Comparison of ENCODE assay signal across 4 fruit fly cellular contexts in genomic region chr3R:24276104-24277008, dm6.
TF ChIP-seq lines count a peak whose summit lies in the region.

Gene Orct (plus strand): TSS chr3R:24276260.

TF ChIP-seq in whole organism, adult, 20 proteins besides CTCF, POLR2A, EP300 and RAD21 (continued from another document):
- TF ChIP-seq CG11617 (GFP tag; optimal IDR thresholded peaks at IDR 0.05; lab: Kevin White, UChicago) = peak; percentile 95
- peak; percentile 91 for TF ChIP-seq kay (GFP tag; lab: Kevin White, UChicago; ENCODE audit: borderline replicate concordance)

TF ChIP-seq in whole organism, embryonic, 481 proteins besides CTCF, POLR2A, EP300 and RAD21 (continued from another document and continues in another):
- peak; percentile 49 for TF ChIP-seq pnt (GFP tag; optimal IDR thresholded peaks at IDR 0.05; lab: Kevin White, UChicago)
- TF ChIP-seq CG9215 (GFP tag; IDR thresholded peaks at IDR 0.05; lab: Robert Waterston, UW) = peak; percentile 76
- no peak for TF ChIP-seq MESR4 (GFP tag; optimal IDR thresholded peaks at IDR 0.05; lab: Kevin White, UChicago)
- TF ChIP-seq CG10431 (GFP tag; optimal IDR thresholded peaks at IDR 0.05; lab: Kevin White, UChicago) = peak; percentile 23
- TF ChIP-seq da (GFP tag; optimal IDR thresholded peaks at IDR 0.05; lab: Kevin White, UChicago) = peak; percentile 38
- no peak for TF ChIP-seq CG1792 (GFP tag; optimal IDR thresholded peaks at IDR 0.05; lab: Kevin White, UChicago)
- no peak for TF ChIP-seq CG2199 (GFP tag; IDR thresholded peaks at IDR 0.05; lab: Robert Waterston, UW)
- TF ChIP-seq vfl (GFP tag; optimal IDR thresholded peaks at IDR 0.05; lab: Kevin White, UChicago) = peak; percentile 21
- TF ChIP-seq Vsx1 (GFP tag; optimal IDR thresholded peaks at IDR 0.05; lab: Kevin White, UChicago) = peak; percentile 43
- peak; percentile 78 for TF ChIP-seq dysf (GFP tag; IDR thresholded peaks at IDR 0.05; lab: Robert Waterston, UW)
- TF ChIP-seq disco-r (GFP tag; optimal IDR thresholded peaks at IDR 0.05; lab: Kevin White, UChicago) = no peak
- TF ChIP-seq CG17829 (tag; optimal IDR thresholded peaks at IDR 0.05; lab: Kevin White, UChicago) = peak; percentile 63
- peak; percentile 62 for TF ChIP-seq fd96Cb (tag; optimal IDR thresholded peaks at IDR 0.05; lab: Kevin White, UChicago)
- TF ChIP-seq gfzf (GFP tag; optimal IDR thresholded peaks at IDR 0.05; lab: Kevin White, UChicago) = no peak
- peak; percentile 37 for TF ChIP-seq Atf-2 (GFP tag; optimal IDR thresholded peaks at IDR 0.05; lab: Kevin White, UChicago)
- TF ChIP-seq YL-1 (GFP tag; optimal IDR thresholded peaks at IDR 0.05; lab: Kevin White, UChicago) = peak; percentile 5
- TF ChIP-seq her (GFP tag; optimal IDR thresholded peaks at IDR 0.05; lab: Kevin White, UChicago) = peak; percentile 40
- TF ChIP-seq sqz (GFP tag; optimal IDR thresholded peaks at IDR 0.05; lab: Kevin White, UChicago) = peak; percentile 31
- peak; percentile 46 for TF ChIP-seq CG8359 (GFP tag; optimal IDR thresholded peaks at IDR 0.05; lab: Kevin White, UChicago; ENCODE audit: borderline replicate concordance)
- TF ChIP-seq bigmax (GFP tag; optimal IDR thresholded peaks at IDR 0.05; lab: Kevin White, UChicago) = no peak
- TF ChIP-seq fd102C (GFP tag; optimal IDR thresholded peaks at IDR 0.05; lab: Kevin White, UChicago) = no peak
- no peak for TF ChIP-seq hkb (optimal IDR thresholded peaks at IDR 0.05; lab: Kevin White, UChicago)
- peak; percentile 64 for TF ChIP-seq hkb (GFP tag; IDR thresholded peaks at IDR 0.05; lab: Robert Waterston, UW)
- TF ChIP-seq CG12744 (GFP tag; optimal IDR thresholded peaks at IDR 0.05; lab: Kevin White, UChicago) = peak; percentile 32
- TF ChIP-seq GATAe (GFP tag; conservative IDR thresholded peaks at IDR 0.05; lab: Robert Waterston, UW) = peak; percentile 85
- peak; percentile 79 for TF ChIP-seq CG12659 (GFP tag; optimal IDR thresholded peaks at IDR 0.05; lab: Kevin White, UChicago)
- TF ChIP-seq hb (GFP tag; IDR thresholded peaks at IDR 0.05; lab: Robert Waterston, UW; ENCODE audit: partially characterized antibody) = no peak
- TF ChIP-seq sens (GFP tag; lab: Kevin White, UChicago) = peak; percentile 93
- TF ChIP-seq tgo (GFP tag; IDR thresholded peaks at IDR 0.05; lab: Robert Waterston, UW) = peak; percentile 70
- peak; percentile 63 for TF ChIP-seq cwo (GFP tag; optimal IDR thresholded peaks at IDR 0.05; lab: Kevin White, UChicago)
- peak; percentile 80 for TF ChIP-seq HmgZ (tag; optimal IDR thresholded peaks at IDR 0.05; lab: Kevin White, UChicago)
- TF ChIP-seq CG12104 (GFP tag; optimal IDR thresholded peaks at IDR 0.05; lab: Kevin White, UChicago) = peak; percentile 63
- peak; percentile 44 for TF ChIP-seq Chrac-16 (GFP tag; optimal IDR thresholded peaks at IDR 0.05; lab: Kevin White, UChicago)
- peak in 1 of 3 experiments; percentile 62 for TF ChIP-seq lola (GFP tag; optimal IDR thresholded peaks at IDR 0.05; lab: Kevin White, UChicago)
- no peak for TF ChIP-seq CG33213 (GFP tag; optimal IDR thresholded peaks at IDR 0.05; lab: Kevin White, UChicago)
- no peak for TF ChIP-seq CG42726 (GFP tag; IDR thresholded peaks at IDR 0.05; lab: Robert Waterston, UW; ENCODE audit: partially characterized antibody)
- TF ChIP-seq Nf-YA (GFP tag; IDR thresholded peaks at IDR 0.05; lab: Robert Waterston, UW) = no peak; the same call in 1 of the 2 replicates
- TF ChIP-seq CG15479 (GFP tag; optimal IDR thresholded peaks at IDR 0.05; lab: Kevin White, UChicago) = no peak
- 0 out of 2 replicates have a peak, but pooled peaks have one; percentile 46 for TF ChIP-seq chm (GFP tag; IDR thresholded peaks at IDR 0.05; lab: Robert Waterston, UW)
- no peak for TF ChIP-seq kni (GFP tag; optimal IDR thresholded peaks at IDR 0.05; lab: Kevin White, UChicago)
- TF ChIP-seq CG6254 (GFP tag; optimal IDR thresholded peaks at IDR 0.05; lab: Kevin White, UChicago) = peak; percentile 44
- peak in 1 of 2 experiments; percentile 21 for TF ChIP-seq insv (GFP tag; optimal IDR thresholded peaks at IDR 0.05; lab: Kevin White, UChicago)
- TF ChIP-seq NFAT (GFP tag; IDR thresholded peaks at IDR 0.05; lab: Robert Waterston, UW) = peak; percentile 49

TF ChIP-seq in whole organism, prepupa, 60 proteins besides CTCF, POLR2A, EP300 and RAD21 (continued from another document):
- TF ChIP-seq CG15336 (GFP tag; IDR thresholded peaks at IDR 0.05; lab: Robert Waterston, UW) = no peak
- peak; percentile 57 for TF ChIP-seq OdsH (GFP tag; optimal IDR thresholded peaks at IDR 0.05; lab: Kevin White, UChicago)
- TF ChIP-seq CG6163 (GFP tag; IDR thresholded peaks at IDR 0.05; lab: Robert Waterston, UW) = peak; percentile 46; the same call in 2 of the 3 replicates
- peak; percentile 13 for TF ChIP-seq dsx (GFP tag; optimal IDR thresholded peaks at IDR 0.05; lab: Kevin White, UChicago; ENCODE audit: poor library complexity, severe bottlenecking)
- TF ChIP-seq CG8119 (GFP tag; IDR thresholded peaks at IDR 0.05; lab: Robert Waterston, UW) = peak; percentile 52; the same call in 2 of the 3 replicates
- TF ChIP-seq Sox14 (GFP tag; optimal IDR thresholded peaks at IDR 0.05; lab: Kevin White, UChicago) = peak; percentile 73
- peak; percentile 20 for TF ChIP-seq dac (GFP tag; optimal IDR thresholded peaks at IDR 0.05; lab: Kevin White, UChicago)
- TF ChIP-seq CG9139 (GFP tag; optimal IDR thresholded peaks at IDR 0.05; lab: Kevin White, UChicago) = no peak
- TF ChIP-seq CG11902 (GFP tag; optimal IDR thresholded peaks at IDR 0.05; lab: Kevin White, UChicago) = peak; percentile 9
- TF ChIP-seq esn (GFP tag; optimal IDR thresholded peaks at IDR 0.05; lab: Kevin White, UChicago) = peak; percentile 85
- TF ChIP-seq CG11762 (GFP tag; optimal IDR thresholded peaks at IDR 0.05; lab: Kevin White, UChicago; ENCODE audit: insufficient read depth) = peak; percentile 48
- TF ChIP-seq lz (GFP tag; optimal IDR thresholded peaks at IDR 0.05; lab: Kevin White, UChicago) = peak; percentile 65
- peak; percentile 79 for TF ChIP-seq Met (GFP tag; optimal IDR thresholded peaks at IDR 0.05; lab: Kevin White, UChicago)
- peak; percentile 50 for TF ChIP-seq cyc (GFP tag; optimal IDR thresholded peaks at IDR 0.05; lab: Kevin White, UChicago)
- peak; percentile 60 for TF ChIP-seq Hr39 (GFP tag; optimal IDR thresholded peaks at IDR 0.05; lab: Kevin White, UChicago)
- peak; percentile 61 for TF ChIP-seq CG8632 (GFP tag; optimal IDR thresholded peaks at IDR 0.05; lab: Kevin White, UChicago)
- TF ChIP-seq Sox102F (GFP tag; optimal IDR thresholded peaks at IDR 0.05; lab: Kevin White, UChicago) = peak; percentile 76
- TF ChIP-seq ss (GFP tag; optimal IDR thresholded peaks at IDR 0.05; lab: Kevin White, UChicago) = peak in 1 of 2 experiments; percentile 49
- no peak for TF ChIP-seq CG1621 (tag; optimal IDR thresholded peaks at IDR 0.05; lab: Kevin White, UChicago)
- peak; percentile 60 for TF ChIP-seq Smox (GFP tag; optimal IDR thresholded peaks at IDR 0.05; lab: Kevin White, UChicago)
- peak; percentile 35 for TF ChIP-seq Eip93F (GFP tag; optimal IDR thresholded peaks at IDR 0.05; lab: Kevin White, UChicago)
- TF ChIP-seq CG6792 (GFP tag; optimal IDR thresholded peaks at IDR 0.05; lab: Kevin White, UChicago) = peak; percentile 65
- TF ChIP-seq CG7368 (GFP tag; optimal IDR thresholded peaks at IDR 0.05; lab: Kevin White, UChicago) = peak; percentile 19
- no peak for TF ChIP-seq CG11294 (GFP tag; IDR thresholded peaks at IDR 0.05; lab: Robert Waterston, UW)
- no peak for TF ChIP-seq Hr38 (GFP tag; optimal IDR thresholded peaks at IDR 0.05; lab: Kevin White, UChicago)
- TF ChIP-seq CG10631 (GFP tag; optimal IDR thresholded peaks at IDR 0.05; lab: Kevin White, UChicago) = peak; percentile 57
- TF ChIP-seq Sox15 (GFP tag; optimal IDR thresholded peaks at IDR 0.05; lab: Kevin White, UChicago) = peak; percentile 39
- TF ChIP-seq eg (GFP tag; IDR thresholded peaks at IDR 0.05; lab: Robert Waterston, UW) = peak; percentile 41; the same call in 1 of the 3 replicates
- TF ChIP-seq acj6 (GFP tag; optimal IDR thresholded peaks at IDR 0.05; lab: Kevin White, UChicago) = peak; percentile 55
- TF ChIP-seq CG3032 (tag; optimal IDR thresholded peaks at IDR 0.05; lab: Kevin White, UChicago) = peak; percentile 60
- peak; percentile 50 for TF ChIP-seq net (GFP tag; optimal IDR thresholded peaks at IDR 0.05; lab: Kevin White, UChicago)
- TF ChIP-seq Gug (GFP tag; IDR thresholded peaks at IDR 0.05; lab: Robert Waterston, UW) = peak; percentile 43; the same call in 1 of the 2 replicates
- TF ChIP-seq CG6808 (GFP tag; optimal IDR thresholded peaks at IDR 0.05; lab: Kevin White, UChicago) = peak; percentile 50
- peak; percentile 86 for TF ChIP-seq svp (GFP tag; lab: Kevin White, UChicago)
- TF ChIP-seq vri (GFP tag; optimal IDR thresholded peaks at IDR 0.05; lab: Kevin White, UChicago) = peak; percentile 89
- peak; percentile 39 for TF ChIP-seq CG3919 (GFP tag; optimal IDR thresholded peaks at IDR 0.05; lab: Kevin White, UChicago)
- TF ChIP-seq CG6276 (GFP tag; optimal IDR thresholded peaks at IDR 0.05; lab: Kevin White, UChicago) = peak; percentile 44
- TF ChIP-seq CG6854 (GFP tag; optimal IDR thresholded peaks at IDR 0.05; lab: Kevin White, UChicago) = no peak
- TF ChIP-seq topi (GFP tag; optimal IDR thresholded peaks at IDR 0.05; lab: Kevin White, UChicago) = peak; percentile 71
- peak; percentile 17 to 24 for TF ChIP-seq salr (GFP tag; optimal IDR thresholded peaks at IDR 0.05; lab: Kevin White, UChicago)

TF ChIP-seq in whole organism, wandering third instar larva, 38 proteins besides CTCF, POLR2A, EP300 and RAD21 (continued from another document):
- peak; percentile 26 for TF ChIP-seq woc (GFP tag; optimal IDR thresholded peaks at IDR 0.05; lab: Kevin White, UChicago)
- peak; percentile 71 for TF ChIP-seq psq (GFP tag; optimal IDR thresholded peaks at IDR 0.05; lab: Kevin White, UChicago)
- TF ChIP-seq CG32264 (GFP tag; optimal IDR thresholded peaks at IDR 0.05; lab: Kevin White, UChicago) = no peak
- TF ChIP-seq jim (GFP tag; optimal IDR thresholded peaks at IDR 0.05; lab: Kevin White, UChicago) = no peak
- peak; percentile 46 for TF ChIP-seq Dif (GFP tag; optimal IDR thresholded peaks at IDR 0.05; lab: Kevin White, UChicago; ENCODE audit: partially characterized antibody)
- peak; percentile 59 for TF ChIP-seq dmrt93B (GFP tag; optimal IDR thresholded peaks at IDR 0.05; lab: Kevin White, UChicago)
- no peak for TF ChIP-seq dsf (GFP tag; optimal IDR thresholded peaks at IDR 0.05; lab: Kevin White, UChicago; ENCODE audit: borderline replicate concordance)
TF ChIP-seq in whole organism, wandering third instar larva: peak in this region for 18.
